Fruit fly (Drosophila melanogaster): ENCODE data around the gene FBXO11.

The FBXO11 gene

dm6 chr3R:9762955-9763931, 45.9 kb downstream of the FBXO11 start, which contains the start of the genes Snap24 and CG8478:
Snap24 (minus strand) TSS chr3R:9763150.
CG8478 (plus strand) TSS chr3R:9763650.
- TF ChIP-seq HLH106 (tag; optimal IDR thresholded peaks at IDR 0.05) (no peak), Sp1 (GFP tag; optimal IDR thresholded peaks at IDR 0.05) (no peak), GATAd (GFP tag; optimal IDR thresholded peaks at IDR 0.05) (no peak), Hr78 (GFP tag; optimal IDR thresholded peaks at IDR 0.05) (no peak), CG32264 (GFP tag; optimal IDR thresholded peaks at IDR 0.05) (no peak), Rel (GFP tag; optimal IDR thresholded peaks at IDR 0.05) (no peak), Rel (tag; optimal IDR thresholded peaks at IDR 0.05) (peak; percentile 31), N (GFP tag; optimal IDR thresholded peaks at IDR 0.05) (peak; percentile 8), lola (GFP tag; optimal IDR thresholded peaks at IDR 0.05) (no peak), Myc (optimal IDR thresholded peaks at IDR 0.05) (peak; percentile 2), dl (GFP tag; optimal IDR thresholded peaks at IDR 0.05; ENCODE audit: insufficient read depth in 1 of 2, partially characterized antibody in 2 of 2) (no peak), Hr83 (GFP tag; optimal IDR thresholded peaks at IDR 0.05; ENCODE audit: poor library complexity, severe bottlenecking) (no peak), Jra (GFP tag; optimal IDR thresholded peaks at IDR 0.05) (peak; percentile 64)

- TF ChIP-seq Hr83 (GFP tag; optimal IDR thresholded peaks at IDR 0.05; ENCODE audit: poor library complexity, severe bottlenecking) (no peak), OdsH (GFP tag; optimal IDR thresholded peaks at IDR 0.05) (peak; percentile 20), Myc (optimal IDR thresholded peaks at IDR 0.05) (peak; percentile 79), HLH106 (tag; optimal IDR thresholded peaks at IDR 0.05) (no peak), CG9705 (GFP tag; optimal IDR thresholded peaks at IDR 0.05) (no peak)
Observed at dm6 chr3R:9759360-9760191, 49.6 kb downstream of the FBXO11 start, which contains the start of gene Mpi. Mpi (plus strand) TSS chr3R:9759622.

- peak; percentile 8 for TF ChIP-seq Myc (optimal IDR thresholded peaks at IDR 0.05)
- TF ChIP-seq Hnf4 (GFP tag; optimal IDR thresholded peaks at IDR 0.05): no peak
Observed at dm6 chr3R:9756187-9756586, 53.0 kb downstream of the FBXO11 start, which contains the start of the genes Alg12 and Rpt3R. Alg12 (plus strand) TSS chr3R:9756491. Rpt3R (minus strand) TSS chr3R:9756510.

- TF ChIP-seq CG9705 (GFP tag; optimal IDR thresholded peaks at IDR 0.05): no peak
- no peak for TF ChIP-seq Myc (optimal IDR thresholded peaks at IDR 0.05)
- no peak for TF ChIP-seq Jra (GFP tag; optimal IDR thresholded peaks at IDR 0.05)
- TF ChIP-seq usp (GFP tag; optimal IDR thresholded peaks at IDR 0.05): no peak
- no peak for TF ChIP-seq dmrt93B (GFP tag; optimal IDR thresholded peaks at IDR 0.05)
Observed at dm6 chr3R:9754487-9754886, 54.7 kb downstream of the FBXO11 start, which contains the start of gene Tti1. Tti1 (minus strand) TSS chr3R:9754686.

Measured in whole organism, wandering third instar larva.